Fruit fly (Drosophila melanogaster) whole organism, adult: ENCODE results near the gene CG34328.

Experiments
- CG11617 ChIP-seq: fragments of 200-800 bp; sonication (Bioruptor generic); optimal IDR thresholded peaks from 2 replicates; lab custom pipeline; 2017; ENCODE audit warnings: mild to moderate bottlenecking, missing biosample characterization, missing genetic modification reagents, missing genetic modification characterization
- CG14711 ChIP-seq: fragments of 200-800 bp; sonication (Bioruptor generic); optimal IDR thresholded peaks from 2 replicates; lab custom pipeline; 2018; ENCODE audit warnings: missing biosample characterization, mild to moderate bottlenecking, missing genetic modification characterization, moderate library complexity
- CG1620 ChIP-seq: fragments of 200-800 bp; sonication (Bioruptor generic); optimal IDR thresholded peaks from 2 replicates; lab custom pipeline; 2016; ENCODE audit warnings: missing biosample characterization, missing genetic modification characterization
- CG5204 ChIP-seq: fragments of 200-800 bp; sonication (Bioruptor generic); optimal IDR thresholded peaks from 2 replicates; lab custom pipeline; 2016; ENCODE audit warnings: missing biosample characterization, missing genetic modification characterization
- CG7101 ChIP-seq: fragments of 200-800 bp; sonication (Bioruptor generic); optimal IDR thresholded peaks from 2 replicates; lab custom pipeline; 2018; ENCODE audit warnings: missing biosample characterization, mild to moderate bottlenecking, missing genetic modification characterization, moderate library complexity
- Crg-1 ChIP-seq: fragments of 200-800 bp; sonication (Bioruptor generic); optimal IDR thresholded peaks from 2 replicates; lab custom pipeline; 2016; ENCODE audit warnings: missing biosample characterization, missing genetic modification characterization
- Hr96 ChIP-seq: fragments of 200-800 bp; sonication (Bioruptor generic); optimal IDR thresholded peaks from 2 replicates; lab custom pipeline; 2016; ENCODE audit warnings: missing biosample characterization, missing genetic modification characterization
- Mnt ChIP-seq: fragments of 200-800 bp; sonication (Bioruptor generic); optimal IDR thresholded peaks from 2 replicates; lab custom pipeline; 2016; ENCODE audit warnings: missing biosample characterization, mild to moderate bottlenecking, missing genetic modification characterization
- bab1 ChIP-seq: fragments of 200-800 bp; sonication (Bioruptor generic); optimal IDR thresholded peaks from 3 replicates; lab custom pipeline; 2019; ENCODE audit warnings: missing biosample characterization, mild to moderate bottlenecking, missing genetic modification characterization, moderate library complexity
- kay ChIP-seq: fragments of 200-800 bp; sonication (Bioruptor generic); peaks from one replicate; lab custom pipeline; 2016; ENCODE audit warnings: missing biosample characterization, missing genetic modification characterization, borderline replicate concordance
- tj ChIP-seq: fragments of 200-800 bp; sonication (Bioruptor generic); optimal IDR thresholded peaks from 3 replicates; lab custom pipeline; 2017; ENCODE audit warnings: missing biosample characterization, mild to moderate bottlenecking, missing genetic modification characterization, moderate library complexity

DNA sequence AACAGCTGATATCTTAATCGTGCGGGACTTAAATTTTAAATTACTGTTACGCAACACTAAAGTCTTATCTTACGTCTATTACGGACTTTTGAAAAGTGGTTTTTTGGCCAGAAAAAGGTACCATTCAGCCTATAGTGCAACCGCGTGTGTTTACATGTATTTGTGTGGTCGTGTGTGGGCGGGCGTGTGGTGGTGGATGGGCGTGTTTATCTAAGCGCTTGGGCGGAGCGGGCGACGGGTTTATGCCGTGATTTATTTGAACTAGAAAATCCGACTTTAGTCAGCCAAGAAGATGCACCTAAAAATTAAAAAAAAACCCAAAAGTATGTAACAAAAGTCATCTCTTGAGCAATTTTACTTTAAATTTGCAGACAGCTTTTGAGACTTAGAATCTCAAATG, 36.4 kb downstream of the CG34328 start:
- no peak for TF ChIP-seq tj (GFP tag; lab: Kevin White, UChicago)
- no peak for TF ChIP-seq CG7101
- TF ChIP-seq CG5204 (GFP tag; lab: Kevin White, UChicago), result no peak
- TF ChIP-seq bab1 (GFP tag; lab: Kevin White, UChicago), result no peak
- no peak for TF ChIP-seq CG1620 (GFP tag; lab: Kevin White, UChicago)
- no peak for TF ChIP-seq Mnt
- TF ChIP-seq CG14711, result no peak
- no peak for TF ChIP-seq Hr96 (GFP tag; lab: Kevin White, UChicago)
- no peak for TF ChIP-seq CG11617 (GFP tag; lab: Kevin White, UChicago)
- TF ChIP-seq Crg-1 (GFP tag; lab: Kevin White, UChicago), result no peak
- TF ChIP-seq kay (GFP tag; lab: Kevin White, UChicago), result no peak
